Fruit fly (Drosophila melanogaster) whole organism, pupa: ENCODE data around the gene Nckx30C.

Experiments used
- CG13204 ChIP-seq: fragments of 200-800 bp; sonication (Bioruptor generic); optimal IDR thresholded peaks from 2 replicates; lab custom pipeline; 2018; ENCODE audit warnings: missing biosample characterization, mild to moderate bottlenecking, missing genetic modification characterization, moderate library complexity
- CG14655 ChIP-seq: fragments of 200-800 bp; sonication (Bioruptor generic); optimal IDR thresholded peaks from 3 replicates; lab custom pipeline; 2017; ENCODE audit warnings: mild to moderate bottlenecking, missing biosample characterization, missing genetic modification reagents, missing genetic modification characterization
- CG17806 ChIP-seq: fragments of 200-800 bp; sonication (Bioruptor generic); optimal IDR thresholded peaks from 2 replicates; lab custom pipeline; 2018; ENCODE audit warnings: missing biosample characterization, mild to moderate bottlenecking, missing genetic modification characterization, moderate library complexity
- CG32121 ChIP-seq: fragments of 200-800 bp; sonication (Bioruptor generic); IDR thresholded peaks from 2 replicates; pipeline ENCODE4 v1.3.6; 2022; ENCODE audit warnings: missing biosample characterization, missing genetic modification characterization
- CG34367 ChIP-seq: fragments of 200-800 bp; sonication (Bioruptor generic); optimal IDR thresholded peaks from 2 replicates; lab custom pipeline; 2018; ENCODE audit warnings: missing biosample characterization, mild to moderate bottlenecking, missing genetic modification characterization
- CG8159 ChIP-seq: fragments of 200-800 bp; sonication (Bioruptor generic); optimal IDR thresholded peaks from 3 replicates; lab custom pipeline; 2018; ENCODE audit warnings: missing biosample characterization, mild to moderate bottlenecking, missing genetic modification characterization, moderate library complexity
- CG9948 ChIP-seq: fragments of 200-800 bp; sonication (Bioruptor generic); optimal IDR thresholded peaks from 2 replicates; lab custom pipeline; 2018; ENCODE audit warnings: missing biosample characterization, mild to moderate bottlenecking, missing genetic modification characterization, moderate library complexity
- D1 ChIP-seq: fragments of 200-800 bp; sonication (Bioruptor generic); optimal IDR thresholded peaks from 2 replicates; lab custom pipeline; 2018; ENCODE audit warnings: missing biosample characterization, mild to moderate bottlenecking, missing genetic modification characterization, moderate library complexity
- EcR ChIP-seq: fragments of 200-800 bp; sonication (Bioruptor generic); optimal IDR thresholded peaks from 3 replicates; lab custom pipeline; 2019; ENCODE audit warnings: missing biosample characterization, missing genetic modification characterization, mild to moderate bottlenecking, moderate library complexity, missing genetic modification reagents
- Ets98B ChIP-seq: fragments of 200-800 bp; sonication (Bioruptor generic); IDR thresholded peaks from 2 replicates; pipeline ENCODE4 v1.3.6; 2022; ENCODE audit warnings: missing biosample characterization, missing genetic modification characterization
- fd96Ca ChIP-seq: fragments of 200-800 bp; sonication (Bioruptor generic); IDR thresholded peaks from 3 replicates; pipeline ENCODE4 v1.3.6; 2022; ENCODE audit warnings: missing biosample characterization, missing genetic modification characterization
- gl ChIP-seq: fragments of 200-800 bp; sonication (Bioruptor generic); optimal IDR thresholded peaks from 2 replicates; lab custom pipeline; 2018; ENCODE audit warnings: missing biosample characterization, mild to moderate bottlenecking, missing genetic modification characterization
- rn ChIP-seq: fragments of 200-800 bp; sonication (Bioruptor generic); IDR thresholded peaks from 2 replicates; pipeline ENCODE4 v1.3.6; 2022; ENCODE audit warnings: missing biosample characterization, missing genetic modification characterization

DNA sequence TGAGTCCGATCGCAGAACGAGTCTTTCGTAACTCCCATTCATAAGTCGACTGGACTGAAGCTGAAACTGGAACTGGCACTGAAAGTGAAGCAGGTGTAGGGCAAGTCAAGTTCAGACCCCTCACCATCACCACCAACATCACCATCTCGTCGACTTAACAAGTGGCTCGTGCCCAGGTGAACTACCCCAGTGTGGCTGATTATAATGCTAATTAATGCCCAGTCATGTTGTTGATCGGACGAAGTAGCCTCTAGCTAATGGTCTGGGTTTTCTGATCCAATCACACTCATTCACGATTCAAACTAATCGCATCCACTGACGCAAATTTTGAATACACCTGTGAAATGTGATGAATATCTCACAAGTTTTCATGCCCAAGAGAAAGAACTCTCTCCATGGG, 17.5 kb downstream of the Nckx30C start:
- TF ChIP-seq Ets98B (GFP tag; lab: Robert Waterston, UW) (no peak), CG34367 (no peak), rn (GFP tag; lab: Robert Waterston, UW) (no peak), CG14655 (GFP tag; lab: Kevin White, UChicago) (no peak), EcR (no peak), fd96Ca (GFP tag; lab: Robert Waterston, UW) (no peak), CG8159 (no peak), CG13204 (GFP tag; lab: Kevin White, UChicago) (no peak), CG9948 (tag; lab: Kevin White, UChicago) (no peak), D1 (tag; lab: Kevin White, UChicago) (no peak), CG32121 (no peak), gl (no peak), CG17806 (tag; lab: Kevin White, UChicago) (no peak)
